Worm (Caenorhabditis elegans) whole organism, L4/young adult: ENCODE data around the gene rgs-11.

Source experiments
- W03F9.2 ChIP-seq: fragments of 150-350 bp; optimal IDR thresholded peaks from 2 replicates; lab custom pipeline; 2014; ENCODE audit warnings: missing biosample characterization, missing genetic modification characterization
- dao-5 ChIP-seq: sonication (generic microtip); optimal IDR thresholded peaks from 2 replicates; lab custom pipeline; 2016; ENCODE audit warnings: missing genotype, missing genetic modification characterization, moderate library complexity, missing compliant biosample characterization
- him-1 ChIP-seq: sonication (generic microtip); optimal IDR thresholded peaks from 2 replicates; lab custom pipeline; 2016; ENCODE audit warnings: missing genotype, missing genetic modification reagents, missing genetic modification characterization, missing compliant biosample characterization

ce11 chrX:15003891-15004550, 39.7 kb downstream of the rgs-11 start, which contains the start of gene slc-25A18.1:
- TF ChIP-seq him-1 (tag; lab: Kevin White, UChicago) (no peak), W03F9.2 (no peak), dao-5 (tag; lab: Kevin White, UChicago) (no peak)
